Fruit fly (Drosophila melanogaster) whole organism, embryonic: ENCODE results near the gene CG13623.
A peak's percentile ranks its signal among the peaks of the same experiment; 100 is the strongest.

ENCODE experiments used
- Ada2b ChIP-seq: fragments of 200-800 bp; sonication (Bioruptor generic); IDR thresholded peaks from 2 replicates; pipeline ENCODE4 v1.3.6; 2022; ENCODE audit warnings: missing biosample characterization, missing genetic modification characterization
- Antp ChIP-seq: fragments of 200-800 bp; sonication (Bioruptor generic); optimal IDR thresholded peaks from 3 replicates; lab custom pipeline; 2016; ENCODE audit warnings: missing biosample characterization, missing genetic modification characterization
- CG10543 ChIP-seq: fragments of 200-800 bp; sonication (Bioruptor generic); optimal IDR thresholded peaks from 3 replicates; lab custom pipeline; 2017; ENCODE audit warnings: missing biosample characterization, mild to moderate bottlenecking, missing genetic modification characterization, moderate library complexity
- CG12236 ChIP-seq: fragments of 200-800 bp; sonication (Bioruptor generic); optimal IDR thresholded peaks from 2 replicates; lab custom pipeline; 2016; ENCODE audit warnings: missing biosample characterization, missing genetic modification characterization
- CG1233 ChIP-seq: fragments of 200-800 bp; sonication (Bioruptor generic); optimal IDR thresholded peaks from 4 replicates; lab custom pipeline; 2018; ENCODE audit warnings: missing biosample characterization, mild to moderate bottlenecking, missing genetic modification characterization
- CG14710 ChIP-seq: fragments of 200-800 bp; sonication (Bioruptor generic); optimal IDR thresholded peaks from 3 replicates; lab custom pipeline; 2019; ENCODE audit warnings: missing biosample characterization, mild to moderate bottlenecking, missing genetic modification characterization, moderate library complexity
- CG1529 ChIP-seq: fragments of 200-800 bp; sonication (Bioruptor generic); optimal IDR thresholded peaks from 3 replicates; lab custom pipeline; 2018; ENCODE audit warnings: missing biosample characterization, missing genetic modification characterization
- CG17385 ChIP-seq: fragments of 200-800 bp; sonication (Bioruptor generic); optimal IDR thresholded peaks from 3 replicates; lab custom pipeline; 2018; ENCODE audit warnings: missing biosample characterization, mild to moderate bottlenecking, missing genetic modification characterization
- CG2199 ChIP-seq: fragments of 200-800 bp; sonication (Bioruptor generic); IDR thresholded peaks from 3 replicates; pipeline ENCODE4 v1.3.6; 2022; ENCODE audit warnings: missing biosample characterization, missing genetic modification characterization
- CG30431 ChIP-seq: fragments of 200-800 bp; sonication (Bioruptor generic); optimal IDR thresholded peaks from 2 replicates; lab custom pipeline; 2017; ENCODE audit warnings: missing biosample characterization, missing genetic modification characterization
- CG3726 ChIP-seq: fragments of 200-800 bp; sonication (Bioruptor generic); IDR thresholded peaks from 3 replicates; pipeline ENCODE4, ENCODE4 v1.3.6; 2022; ENCODE audit warnings: missing biosample characterization, missing genetic modification characterization
- CG4820 ChIP-seq: fragments of 200-800 bp; sonication (Bioruptor generic); optimal IDR thresholded peaks from 3 replicates; lab custom pipeline; 2016; ENCODE audit warnings: missing biosample characterization, missing genetic modification characterization
- CG5245 ChIP-seq: fragments of 200-800 bp; sonication (Bioruptor generic); optimal IDR thresholded peaks from 3 replicates; lab custom pipeline; 2016; ENCODE audit warnings: missing biosample characterization, missing genetic modification characterization
- CG6254 ChIP-seq: fragments of 200-800 bp; sonication (Bioruptor generic); optimal IDR thresholded peaks from 3 replicates; lab custom pipeline; 2017; ENCODE audit warnings: mild to moderate bottlenecking, missing biosample characterization, missing genetic modification reagents, missing genetic modification characterization
- CG6765 ChIP-seq: fragments of 200-800 bp; sonication (Bioruptor generic); optimal IDR thresholded peaks from 3 replicates; lab custom pipeline; 2017; ENCODE audit warnings: missing biosample characterization, mild to moderate bottlenecking, missing genetic modification characterization
- CG6854 ChIP-seq: fragments of 200-800 bp; sonication (Bioruptor generic); optimal IDR thresholded peaks from 3 replicates; lab custom pipeline; 2017; ENCODE audit warnings: missing biosample characterization, mild to moderate bottlenecking, missing genetic modification characterization
- CG8924 ChIP-seq: fragments of 200-800 bp; optimal IDR thresholded peaks from 3 replicates; lab custom pipeline; 2019; ENCODE audit warnings: missing biosample characterization, mild to moderate bottlenecking, missing genetic modification characterization, moderate library complexity
- Dbx ChIP-seq: fragments of 200-800 bp; sonication (Bioruptor generic); IDR thresholded peaks from 3 replicates; pipeline ENCODE4 v1.3.6; 2022; ENCODE audit warnings: missing biosample characterization, missing genetic modification characterization
- Dip3 ChIP-seq: fragments of 200-800 bp; sonication (Bioruptor generic); optimal IDR thresholded peaks from 3 replicates; lab custom pipeline; 2016; ENCODE audit warnings: missing biosample characterization, missing genetic modification characterization
- Dll ChIP-seq: fragments of 200-800 bp; sonication (Bioruptor generic); IDR thresholded peaks from 4 replicates; pipeline ENCODE4 v1.3.6; 2022; ENCODE audit warnings: missing biosample characterization, missing genetic modification characterization; ENCODE audit not compliant: partially characterized antibody
- HHEX ChIP-seq: fragments of 200-800 bp; sonication (Bioruptor generic); optimal IDR thresholded peaks from 3 replicates; lab custom pipeline; 2017; ENCODE audit warnings: missing biosample characterization, mild to moderate bottlenecking, missing genetic modification characterization, missing genetic modification reagents
- HLH4C ChIP-seq: fragments of 200-800 bp; sonication (Bioruptor generic); IDR thresholded peaks from 3 replicates; pipeline ENCODE4 v1.3.6; 2022; ENCODE audit warnings: missing biosample characterization, missing genetic modification characterization; ENCODE audit not compliant: partially characterized antibody
- HmgD ChIP-seq: fragments of 200-800 bp; sonication (Bioruptor generic); optimal IDR thresholded peaks from 3 replicates; lab custom pipeline; 2016; ENCODE audit warnings: missing biosample characterization, missing genetic modification characterization
- Meics ChIP-seq: fragments of 200-800 bp; sonication (Bioruptor generic); optimal IDR thresholded peaks from 2 replicates; lab custom pipeline; 2017; ENCODE audit warnings: missing biosample characterization, mild to moderate bottlenecking, missing genetic modification characterization
- Opbp ChIP-seq: fragments of 200-800 bp; sonication (Bioruptor generic); IDR thresholded peaks from 3 replicates; pipeline ENCODE4 v1.3.6; 2022; ENCODE audit warnings: missing biosample characterization, missing genetic modification characterization; ENCODE audit not compliant: partially characterized antibody
- PHDP ChIP-seq: fragments of 200-800 bp; sonication (Bioruptor generic); optimal IDR thresholded peaks from 3 replicates; lab custom pipeline; 2018; ENCODE audit warnings: missing biosample characterization, mild to moderate bottlenecking, missing genetic modification characterization, moderate library complexity
- Sox100B ChIP-seq: fragments of 200-800 bp; sonication (Bioruptor generic); optimal IDR thresholded peaks from 3 replicates; lab custom pipeline; 2018; ENCODE audit warnings: missing biosample characterization, mild to moderate bottlenecking, missing genetic modification characterization
- Spps ChIP-seq: fragments of 200-800 bp; sonication (Bioruptor generic); optimal IDR thresholded peaks from 2 replicates; lab custom pipeline; 2018; ENCODE audit warnings: missing biosample characterization, mild to moderate bottlenecking, missing genetic modification characterization
- abd-A ChIP-seq: fragments of 200-800 bp; sonication (Bioruptor generic); optimal IDR thresholded peaks from 3 replicates; lab custom pipeline; 2019; ENCODE audit warnings: missing biosample characterization, mild to moderate bottlenecking, missing genetic modification characterization, moderate library complexity
- ac ChIP-seq: fragments of 200-800 bp; sonication (Bioruptor generic); optimal IDR thresholded peaks from 3 replicates; lab custom pipeline; 2017; ENCODE audit warnings: missing biosample characterization, mild to moderate bottlenecking, missing genetic modification characterization
- al ChIP-seq: fragments of 200-800 bp; sonication (Bioruptor generic); IDR thresholded peaks from 2 replicates; pipeline ENCODE4 v1.3.6; 2022; ENCODE audit warnings: missing biosample characterization, missing genetic modification characterization
- ara ChIP-seq: fragments of 200-800 bp; sonication (Bioruptor generic); IDR thresholded peaks from 2 replicates; pipeline ENCODE4 v1.3.6; 2022; ENCODE audit warnings: missing biosample characterization, missing genetic modification characterization
- ato ChIP-seq: fragments of 200-800 bp; sonication (Bioruptor generic); IDR thresholded peaks from 2 replicates; pipeline ENCODE4 v1.3.6; 2022; ENCODE audit warnings: missing biosample characterization, missing genetic modification characterization; ENCODE audit not compliant: partially characterized antibody
- br ChIP-seq: fragments of >200 bp; optimal IDR thresholded peaks from 2 replicates; lab custom pipeline; 2017
- chm ChIP-seq: fragments of 200-800 bp; sonication (Bioruptor generic); IDR thresholded peaks from 2 replicates; pipeline ENCODE4 v1.3.6; 2022; ENCODE audit warnings: missing biosample characterization, missing genetic modification characterization
- dpn ChIP-seq, 2 experiments: fragments of 200-800 bp; sonication (Bioruptor generic); optimal IDR thresholded peaks; 3 replicates each; lab custom pipeline; 2016; ENCODE audit warnings: missing biosample characterization in 2 of 2, missing genetic modification characterization in 2 of 2
- dysf ChIP-seq: fragments of 200-800 bp; sonication (Bioruptor generic); IDR thresholded peaks from 3 replicates; pipeline ENCODE4 v1.3.6; 2022; ENCODE audit warnings: missing biosample characterization, missing genetic modification characterization
- eve ChIP-seq, 2 experiments: fragments of >200 bp; optimal IDR thresholded peaks; 2 replicates each; lab custom pipeline; 2017; ENCODE audit warnings: missing biosample characterization in 2 of 2, missing genetic modification characterization in 2 of 2
- fd3F ChIP-seq: fragments of 200-800 bp; sonication (Bioruptor generic); optimal IDR thresholded peaks from 2 replicates; lab custom pipeline; 2018; ENCODE audit warnings: missing biosample characterization, mild to moderate bottlenecking, missing genetic modification characterization, moderate library complexity
- gcm2 ChIP-seq: fragments of 200-800 bp; sonication (Bioruptor generic); optimal IDR thresholded peaks from 2 replicates; lab custom pipeline; 2016; ENCODE audit warnings: missing biosample characterization, missing genetic modification characterization
- kah ChIP-seq: fragments of 200-800 bp; sonication (Bioruptor generic); optimal IDR thresholded peaks from 2 replicates; lab custom pipeline; 2018; ENCODE audit warnings: missing biosample characterization, mild to moderate bottlenecking, missing genetic modification characterization
- lbe ChIP-seq: fragments of 200-800 bp; sonication (Bioruptor generic); optimal IDR thresholded peaks from 2 replicates; lab custom pipeline; 2016; ENCODE audit warnings: missing biosample characterization, mild to moderate bottlenecking, missing genetic modification characterization
- mam ChIP-seq: fragments of 200-800 bp; sonication (Bioruptor generic); optimal IDR thresholded peaks from 3 replicates; lab custom pipeline; 2016; ENCODE audit warnings: missing biosample characterization, missing genetic modification characterization
- nmo ChIP-seq: fragments of 200-800 bp; sonication (Bioruptor generic); optimal IDR thresholded peaks from 2 replicates; lab custom pipeline; 2018; ENCODE audit warnings: missing biosample characterization, mild to moderate bottlenecking, missing genetic modification characterization, moderate library complexity
- oc ChIP-seq: fragments of 200-800 bp; sonication (Bioruptor generic); optimal IDR thresholded peaks from 2 replicates; lab custom pipeline; 2018; ENCODE audit warnings: missing biosample characterization, mild to moderate bottlenecking, missing genetic modification characterization, moderate library complexity
- odd ChIP-seq: fragments of 200-800 bp; sonication (Bioruptor generic); optimal IDR thresholded peaks from 2 replicates; lab custom pipeline; 2017; ENCODE audit warnings: missing biosample characterization, mild to moderate bottlenecking, missing genetic modification characterization
- psq ChIP-seq: fragments of 200-800 bp; sonication (Bioruptor generic); optimal IDR thresholded peaks from 2 replicates; lab custom pipeline; 2017; ENCODE audit warnings: missing biosample characterization, missing genetic modification characterization
- seq ChIP-seq: fragments of 200-800 bp; sonication (Bioruptor generic); IDR thresholded peaks from 2 replicates; pipeline ENCODE4 v1.3.6; 2022; ENCODE audit warnings: missing biosample characterization, missing genetic modification characterization
- stwl ChIP-seq: fragments of 200-800 bp; sonication (Bioruptor generic); optimal IDR thresholded peaks from 3 replicates; lab custom pipeline; 2018; ENCODE audit warnings: missing biosample characterization, mild to moderate bottlenecking, missing genetic modification characterization, moderate library complexity
- tup ChIP-seq: fragments of 200-800 bp; sonication (Bioruptor generic); optimal IDR thresholded peaks from 2 replicates; lab custom pipeline; 2016; ENCODE audit warnings: missing biosample characterization, mild to moderate bottlenecking, missing genetic modification characterization, moderate library complexity
- unc-4 ChIP-seq: fragments of 200-800 bp; sonication (Bioruptor generic); IDR thresholded peaks from 2 replicates; pipeline ENCODE4 v1.3.6; 2022; ENCODE audit warnings: missing biosample characterization, missing genetic modification characterization; ENCODE audit not compliant: partially characterized antibody

CG13623 gene

DNA sequence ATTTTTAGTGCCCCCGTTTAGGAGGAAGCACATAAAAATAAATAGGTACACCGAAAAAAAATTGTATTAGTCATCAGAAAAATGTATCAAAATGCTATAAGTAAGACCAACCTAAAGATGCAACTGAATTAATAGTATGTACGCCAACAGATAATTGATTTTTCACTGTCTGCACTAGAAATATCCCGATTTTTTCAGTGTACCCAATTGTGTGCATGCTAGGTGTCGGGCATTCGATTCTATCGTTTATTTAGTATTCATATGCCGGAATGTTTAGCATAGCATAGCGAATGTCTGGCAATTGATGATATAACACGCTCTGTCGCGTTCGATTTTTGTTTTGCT is 37.0 kb upstream of the CG13623 start (continued):
- TF ChIP-seq CG14710 (tag; lab: Kevin White, UChicago) (peak; percentile 52), CG10543 (GFP tag; lab: Kevin White, UChicago) (peak; percentile 67), CG6254 (GFP tag; lab: Kevin White, UChicago) (no peak), chm (GFP tag; lab: Robert Waterston, UW) (peak; percentile 88), Dip3 (GFP tag; lab: Kevin White, UChicago) (peak; percentile 85), CG6854 (GFP tag; lab: Kevin White, UChicago) (peak; percentile 79), fd3F (GFP tag; lab: Kevin White, UChicago) (peak; percentile 75), ato (GFP tag; lab: Robert Waterston, UW) (no peak), Sox100B (peak; percentile 74), CG6765 (GFP tag; lab: Kevin White, UChicago) (peak; percentile 77), dpn (GFP tag; optimal IDR thresholded peaks at IDR 0.05; lab: Kevin White, UChicago) (peak; percentile 92), CG2199 (GFP tag; lab: Robert Waterston, UW) (peak; percentile 94), CG1233 (GFP tag; lab: Kevin White, UChicago) (peak; percentile 82), CG4820 (GFP tag; lab: Kevin White, UChicago) (peak; percentile 79), Opbp (no peak), CG5245 (GFP tag; lab: Kevin White, UChicago) (peak; percentile 86), Antp (GFP tag; lab: Kevin White, UChicago) (peak; percentile 92), PHDP (tag; lab: Kevin White, UChicago) (peak; percentile 91), mam (GFP tag; lab: Kevin White, UChicago) (peak; percentile 93), kah (peak; percentile 54), CG30431 (GFP tag; lab: Kevin White, UChicago) (peak; percentile 81), ac (GFP tag; lab: Kevin White, UChicago) (no peak), HmgD (GFP tag; lab: Kevin White, UChicago) (peak; percentile 48), seq (GFP tag; lab: Robert Waterston, UW) (peak; percentile 85), ara (GFP tag; lab: Robert Waterston, UW) (peak; percentile 84), Ada2b (GFP tag; lab: Robert Waterston, UW) (peak; percentile 92), abd-A (tag; lab: Kevin White, UChicago) (peak; percentile 71), CG8924 (tag; lab: Kevin White, UChicago) (peak; percentile 84), CG3726 (GFP tag; lab: Robert Waterston, UW) (no peak), nmo (GFP tag; lab: Kevin White, UChicago) (peak; percentile 87), unc-4 (no peak), CG17385 (GFP tag; lab: Kevin White, UChicago) (peak; percentile 82), Dll (GFP tag; lab: Robert Waterston, UW) (no peak), br (lab: Kevin White, UChicago) (no peak), Dbx (GFP tag; lab: Robert Waterston, UW) (peak; percentile 89), HHEX (GFP tag; lab: Kevin White, UChicago) (peak; percentile 90), gcm2 (peak; percentile 83), dysf (GFP tag; lab: Robert Waterston, UW) (peak; percentile 92), tup (peak; percentile 69), CG12236 (GFP tag; lab: Kevin White, UChicago) (peak; percentile 78), Spps (peak; percentile 26), oc (tag; lab: Kevin White, UChicago) (peak; percentile 76), al (peak; percentile 78), psq (GFP tag; lab: Kevin White, UChicago) (peak; percentile 77), lbe (GFP tag; lab: Kevin White, UChicago) (no peak), odd (peak; percentile 75), HLH4C (GFP tag; lab: Robert Waterston, UW) (no peak), Meics (GFP tag; lab: Kevin White, UChicago) (peak; percentile 90), CG1529 (peak; percentile 70), eve (GFP tag; optimal IDR thresholded peaks at IDR 0.05; lab: Kevin White, UChicago) (peak in 1 of 2 experiments; percentile 92), stwl (no peak)
